Worm (Caenorhabditis elegans): ENCODE results near the gene tmem-131.

ce11 chrIII:4962393-4962792 lies 35.6 kb downstream of the tmem-131 start, which contains the start of gene vps-22:
- TF ChIP-seq B0261.1 (tag; optimal IDR thresholded peaks at IDR 0.05) (no peak), sea-2 (GFP tag; IDR thresholded peaks at IDR 0.05) (no peak)
